Fruit fly (Drosophila melanogaster) whole organism, embryonic: ENCODE results near the gene CG31793.

Experiments
- B-H2 ChIP-seq: fragments of 200-800 bp; sonication (Bioruptor generic); optimal IDR thresholded peaks from 2 replicates; lab custom pipeline; 2018; ENCODE audit warnings: missing biosample characterization, mild to moderate bottlenecking, missing genetic modification characterization
- CG11093 ChIP-seq: fragments of 200-800 bp; sonication (Bioruptor generic); IDR thresholded peaks from 3 replicates; pipeline ENCODE4 v1.3.6; 2022; ENCODE audit warnings: missing biosample characterization, missing genetic modification characterization
- CG11398 ChIP-seq: fragments of 200-800 bp; sonication (Bioruptor generic); optimal IDR thresholded peaks from 2 replicates; lab custom pipeline; 2016; ENCODE audit warnings: missing biosample characterization, missing genetic modification characterization
- CG11456 ChIP-seq: fragments of 200-800 bp; sonication (Bioruptor generic); IDR thresholded peaks from 3 replicates; pipeline ENCODE4 v1.3.6; 2022; ENCODE audit warnings: missing biosample characterization, missing genetic modification characterization
- CG12659 ChIP-seq: fragments of 200-800 bp; sonication (Bioruptor generic); optimal IDR thresholded peaks from 3 replicates; lab custom pipeline; 2017; ENCODE audit warnings: mild to moderate bottlenecking, missing biosample characterization, missing genetic modification reagents, missing genetic modification characterization
- CG12744 ChIP-seq: fragments of 200-800 bp; sonication (Bioruptor generic); optimal IDR thresholded peaks from 2 replicates; lab custom pipeline; 2016; ENCODE audit warnings: missing biosample characterization, missing genetic modification characterization
- CG13287 ChIP-seq: fragments of 200-800 bp; sonication (Bioruptor generic); IDR thresholded peaks from 2 replicates; pipeline ENCODE4 v1.3.6; 2022; ENCODE audit warnings: missing biosample characterization, missing genetic modification characterization; ENCODE audit not compliant: partially characterized antibody
- CG13894 ChIP-seq: fragments of 200-800 bp; sonication (Bioruptor generic); optimal IDR thresholded peaks from 3 replicates; lab custom pipeline; 2018; ENCODE audit warnings: missing biosample characterization, mild to moderate bottlenecking, missing genetic modification characterization, moderate library complexity
- CG15479 ChIP-seq: fragments of 200-800 bp; sonication (Bioruptor generic); optimal IDR thresholded peaks from 3 replicates; lab custom pipeline; 2019; ENCODE audit warnings: missing biosample characterization, mild to moderate bottlenecking, missing genetic modification characterization, moderate library complexity
- CG15696 ChIP-seq: fragments of 200-800 bp; sonication (Bioruptor generic); optimal IDR thresholded peaks from 2 replicates; lab custom pipeline; 2019; ENCODE audit warnings: missing biosample characterization, mild to moderate bottlenecking, missing genetic modification characterization, moderate library complexity
- CG1603 ChIP-seq: fragments of 200-800 bp; sonication (Bioruptor generic); optimal IDR thresholded peaks from 2 replicates; lab custom pipeline; 2019; ENCODE audit warnings: missing biosample characterization, mild to moderate bottlenecking, missing genetic modification characterization, moderate library complexity
- CG17361 ChIP-seq: fragments of 200-800 bp; sonication (Bioruptor generic); IDR thresholded peaks from 3 replicates; pipeline ENCODE4 v1.3.6; 2022; ENCODE audit warnings: missing biosample characterization, missing genetic modification characterization
- CG31388 ChIP-seq: fragments of 200-800 bp; sonication (Bioruptor generic); optimal IDR thresholded peaks from 2 replicates; lab custom pipeline; 2016; ENCODE audit warnings: missing biosample characterization, missing genetic modification characterization
- CG3281 ChIP-seq: fragments of 200-800 bp; sonication (Bioruptor generic); optimal IDR thresholded peaks from 3 replicates; lab custom pipeline; 2017; ENCODE audit warnings: missing biosample characterization, mild to moderate bottlenecking, missing genetic modification characterization
- CG4707 ChIP-seq: fragments of 200-800 bp; sonication (Bioruptor generic); optimal IDR thresholded peaks from 2 replicates; lab custom pipeline; 2018; ENCODE audit warnings: missing biosample characterization, mild to moderate bottlenecking, missing genetic modification characterization, moderate library complexity
- CG6272 ChIP-seq: fragments of 200-800 bp; sonication (Bioruptor generic); IDR thresholded peaks from 2 replicates; pipeline ENCODE4 v1.3.6; 2022; ENCODE audit warnings: missing biosample characterization, missing genetic modification characterization
- CG9609 ChIP-seq: fragments of 200-800 bp; sonication (Bioruptor generic); optimal IDR thresholded peaks from 3 replicates; lab custom pipeline; 2016; ENCODE audit warnings: missing biosample characterization, missing genetic modification characterization
- Dbx ChIP-seq: fragments of 200-800 bp; sonication (Bioruptor generic); IDR thresholded peaks from 3 replicates; pipeline ENCODE4 v1.3.6; 2022; ENCODE audit warnings: missing biosample characterization, missing genetic modification characterization
- Dp ChIP-seq: fragments of 200-800 bp; sonication (Bioruptor generic); optimal IDR thresholded peaks from 2 replicates; lab custom pipeline; 2018; ENCODE audit warnings: missing biosample characterization, mild to moderate bottlenecking, missing genetic modification characterization, moderate library complexity
- GATAe ChIP-seq: fragments of 200-800 bp; sonication (Bioruptor generic); conservative IDR thresholded peaks from 2 replicates; pipeline ENCODE4 v1.3.6; 2022; ENCODE audit warnings: missing biosample characterization, missing genetic modification characterization
- Hr3 ChIP-seq: fragments of 200-800 bp; sonication (Bioruptor generic); optimal IDR thresholded peaks from 3 replicates; lab custom pipeline; 2016; ENCODE audit warnings: missing biosample characterization, missing genetic modification characterization
- Jarid2 ChIP-seq: fragments of 200-800 bp; sonication (Bioruptor generic); optimal IDR thresholded peaks from 3 replicates; lab custom pipeline; 2017; ENCODE audit warnings: mild to moderate bottlenecking, missing biosample characterization, missing genetic modification reagents, missing genetic modification characterization
- MESR4 ChIP-seq: fragments of 200-800 bp; sonication (Bioruptor generic); optimal IDR thresholded peaks from 2 replicates; lab custom pipeline; 2018; ENCODE audit warnings: missing biosample characterization, mild to moderate bottlenecking, missing genetic modification characterization, moderate library complexity
- MTF-1 ChIP-seq: fragments of 200-800 bp; sonication (Bioruptor generic); optimal IDR thresholded peaks from 2 replicates; lab custom pipeline; 2018; ENCODE audit warnings: missing biosample characterization, mild to moderate bottlenecking, missing genetic modification characterization, borderline replicate concordance
- Nf-YC ChIP-seq: fragments of 200-800 bp; optimal IDR thresholded peaks from 3 replicates; lab custom pipeline; 2019; ENCODE audit warnings: missing biosample characterization, mild to moderate bottlenecking, missing genetic modification characterization, moderate library complexity
- Scr ChIP-seq: fragments of 200-800 bp; sonication (Bioruptor generic); IDR thresholded peaks from 2 replicates; pipeline ENCODE4 v1.3.6; 2022; ENCODE audit warnings: missing biosample characterization, missing genetic modification characterization; ENCODE audit not compliant: partially characterized antibody
- amos ChIP-seq: fragments of 200-800 bp; sonication (Bioruptor generic); IDR thresholded peaks from 2 replicates; pipeline ENCODE4 v1.3.6; 2022; ENCODE audit warnings: missing biosample characterization, missing genetic modification characterization; ENCODE audit not compliant: partially characterized antibody
- ap ChIP-seq: fragments of 200-800 bp; sonication (Bioruptor generic); IDR thresholded peaks from 2 replicates; pipeline ENCODE4 v1.3.6; 2022; ENCODE audit warnings: missing biosample characterization, missing genetic modification characterization
- bowl ChIP-seq: fragments of 200-800 bp; sonication (Bioruptor generic); IDR thresholded peaks from 2 replicates; pipeline ENCODE4 v1.3.6; 2022; ENCODE audit warnings: missing biosample characterization, missing genetic modification characterization
- caup ChIP-seq: fragments of 200-800 bp; sonication (Bioruptor generic); optimal IDR thresholded peaks from 3 replicates; lab custom pipeline; 2017; ENCODE audit warnings: missing biosample characterization, mild to moderate bottlenecking, missing genetic modification characterization, moderate library complexity; ENCODE audit not compliant: severe bottlenecking
- chm ChIP-seq: fragments of 200-800 bp; sonication (Bioruptor generic); IDR thresholded peaks from 2 replicates; pipeline ENCODE4 v1.3.6; 2022; ENCODE audit warnings: missing biosample characterization, missing genetic modification characterization
- corto ChIP-seq: fragments of 200-800 bp; sonication (Bioruptor generic); optimal IDR thresholded peaks from 2 replicates; lab custom pipeline; 2016; ENCODE audit warnings: missing biosample characterization, mild to moderate bottlenecking, missing genetic modification characterization, moderate library complexity
- crp ChIP-seq, 2 experiments: fragments of 200-800 bp; sonication (Bioruptor generic); optimal IDR thresholded peaks; 2 replicates in 1 of 2; 3 replicates in 1 of 2; lab custom pipeline; 2017; ENCODE audit warnings: missing biosample characterization in 2 of 2, missing genetic modification characterization in 2 of 2, mild to moderate bottlenecking in 1 of 2, moderate library complexity in 1 of 2
- exex ChIP-seq: fragments of 200-800 bp; sonication (Bioruptor generic); optimal IDR thresholded peaks from 4 replicates; lab custom pipeline; 2018; ENCODE audit warnings: missing biosample characterization, mild to moderate bottlenecking, missing genetic modification characterization, moderate library complexity
- gem ChIP-seq: fragments of 200-800 bp; sonication (Bioruptor generic); optimal IDR thresholded peaks from 2 replicates; lab custom pipeline; 2019; ENCODE audit warnings: missing biosample characterization, mild to moderate bottlenecking, missing genetic modification characterization, moderate library complexity
- grn ChIP-seq: fragments of 200-800 bp; sonication (Bioruptor generic); optimal IDR thresholded peaks from 3 replicates; lab custom pipeline; 2017; ENCODE audit warnings: missing biosample characterization, missing genetic modification characterization
- lilli ChIP-seq: fragments of 200-800 bp; sonication (Bioruptor generic); optimal IDR thresholded peaks from 3 replicates; lab custom pipeline; 2016; ENCODE audit warnings: missing biosample characterization, missing genetic modification characterization
- luna ChIP-seq: fragments of 200-800 bp; sonication (Bioruptor generic); optimal IDR thresholded peaks from 2 replicates; lab custom pipeline; 2016; ENCODE audit warnings: missing biosample characterization, missing genetic modification characterization
- mirr ChIP-seq: fragments of 200-800 bp; sonication (Bioruptor generic); optimal IDR thresholded peaks from 3 replicates; lab custom pipeline; 2018; ENCODE audit warnings: missing biosample characterization, mild to moderate bottlenecking, missing genetic modification characterization
- pfk ChIP-seq: fragments of 200-800 bp; sonication (Bioruptor generic); optimal IDR thresholded peaks from 2 replicates; lab custom pipeline; 2018; ENCODE audit warnings: missing biosample characterization, mild to moderate bottlenecking, missing genetic modification characterization, moderate library complexity
- ranshi ChIP-seq: fragments of 200-800 bp; sonication (Bioruptor generic); IDR thresholded peaks from 2 replicates; pipeline ENCODE4 v1.3.6; 2022; ENCODE audit warnings: missing biosample characterization, missing genetic modification characterization
- schlank ChIP-seq: fragments of 200-800 bp; sonication (Bioruptor generic); optimal IDR thresholded peaks from 2 replicates; lab custom pipeline; 2018; ENCODE audit warnings: missing biosample characterization, mild to moderate bottlenecking, missing genetic modification characterization
- scrt ChIP-seq: fragments of 200-800 bp; sonication (Bioruptor generic); optimal IDR thresholded peaks from 2 replicates; lab custom pipeline; 2018; ENCODE audit warnings: missing biosample characterization, mild to moderate bottlenecking, missing genetic modification characterization, moderate library complexity
- sd ChIP-seq: fragments of 200-800 bp; sonication (Bioruptor generic); optimal IDR thresholded peaks from 3 replicates; lab custom pipeline; 2018; ENCODE audit warnings: missing biosample characterization, mild to moderate bottlenecking, missing genetic modification characterization, moderate library complexity
- ssp ChIP-seq: fragments of 200-800 bp; sonication (Bioruptor generic); IDR thresholded peaks from 2 replicates; pipeline ENCODE4 v1.3.6; 2022; ENCODE audit warnings: missing biosample characterization, missing genetic modification characterization
- sug ChIP-seq: fragments of 200-800 bp; optimal IDR thresholded peaks from 2 replicates; lab custom pipeline; 2019; ENCODE audit warnings: missing biosample characterization, mild to moderate bottlenecking, missing genetic modification characterization, moderate library complexity
- unpg ChIP-seq: fragments of 200-800 bp; sonication (Bioruptor generic); optimal IDR thresholded peaks from 3 replicates; lab custom pipeline; 2018; ENCODE audit warnings: missing biosample characterization, mild to moderate bottlenecking, missing genetic modification characterization, moderate library complexity

Gene CG31793

dm6 chr2L:18953512-18954254 is 49.5 kb upstream of the CG31793 start (continued):
- TF ChIP-seq CG12659 (peak; percentile 58), CG12744 (no peak), luna (GFP tag; lab: Kevin White, UChicago) (no peak), MESR4 (GFP tag; lab: Kevin White, UChicago) (no peak), CG9609 (GFP tag; lab: Kevin White, UChicago) (no peak), Dp (GFP tag; lab: Kevin White, UChicago) (no peak), amos (GFP tag; lab: Robert Waterston, UW) (no peak), Scr (GFP tag; lab: Robert Waterston, UW) (no peak), ranshi (0 out of 2 replicates have a peak, but pooled peaks have one; percentile 25), gem (peak; percentile 71), Hr3 (peak; percentile 21), Nf-YC (tag; lab: Kevin White, UChicago) (no peak), CG3281 (peak; percentile 56), CG11398 (GFP tag; lab: Kevin White, UChicago) (no peak), MTF-1 (GFP tag; lab: Kevin White, UChicago) (no peak), schlank (no peak), CG15479 (GFP tag; lab: Kevin White, UChicago) (no peak)

- TF ChIP-seq CG31388 (GFP tag; lab: Kevin White, UChicago) (no peak), CG11093 (GFP tag; lab: Robert Waterston, UW) (no peak), exex (tag; lab: Kevin White, UChicago) (peak; percentile 89), lilli (GFP tag; lab: Kevin White, UChicago) (peak; percentile 54), amos (GFP tag; lab: Robert Waterston, UW) (peak; percentile 21; the same call in 1 of the 2 replicates), sug (peak; percentile 97), CG13894 (peak; percentile 24), CG1603 (tag; lab: Kevin White, UChicago) (no peak), CG13287 (peak; percentile 29; the same call in 1 of the 2 replicates), Jarid2 (GFP tag; lab: Kevin White, UChicago) (peak; percentile 13), corto (peak; percentile 49), crp (GFP tag; optimal IDR thresholded peaks at IDR 0.05; lab: Kevin White, UChicago) (peak in 1 of 2 experiments; percentile 50), ssp (GFP tag; lab: Robert Waterston, UW) (no peak), chm (0 out of 2 replicates have a peak, but pooled peaks have one; percentile 19), CG6272 (GFP tag; lab: Robert Waterston, UW) (no peak), CG17361 (0 out of 3 replicates have a peak, but pooled peaks have one; percentile 6), bowl (GFP tag; lab: Robert Waterston, UW) (0 out of 2 replicates have a peak, but pooled peaks have one; percentile 14), GATAe (peak; percentile 27; the same call in 1 of the 2 replicates), scrt (peak; percentile 8), mirr (GFP tag; lab: Kevin White, UChicago) (peak; percentile 95), Dbx (GFP tag; lab: Robert Waterston, UW) (peak; percentile 34; the same call in 1 of the 3 replicates), CG11456 (GFP tag; lab: Robert Waterston, UW) (0 out of 3 replicates have a peak, but pooled peaks have one; percentile 8), B-H2 (peak; percentile 9), Scr (GFP tag; lab: Robert Waterston, UW) (no peak), caup (GFP tag; lab: Kevin White, UChicago) (peak; percentile 33), CG4707 (GFP tag; lab: Kevin White, UChicago) (no peak), ap (no peak), pfk (GFP tag; lab: Kevin White, UChicago) (peak; percentile 37), sd (tag; lab: Kevin White, UChicago) (peak; percentile 60), grn (peak; percentile 92), CG15696 (tag; lab: Kevin White, UChicago) (no peak), unpg (GFP tag; lab: Kevin White, UChicago) (no peak)
Observed at dm6 chr2L:18954255-18954715, 48.9 kb upstream of the CG31793 start, which contains the start of gene CG10621. Gene CG10621 (minus strand): TSS chr2L:18954431.
